Worm (Caenorhabditis elegans) whole organism, L4/young adult: ENCODE data around the gene set-13.

Source experiments
- W03F9.2 ChIP-seq: fragments of 150-350 bp; optimal IDR thresholded peaks from 2 replicates; lab custom pipeline; 2014; ENCODE audit warnings: missing biosample characterization, missing genetic modification characterization
- dao-5 ChIP-seq: sonication (generic microtip); optimal IDR thresholded peaks from 2 replicates; lab custom pipeline; 2016; ENCODE audit warnings: missing genotype, missing genetic modification characterization, moderate library complexity, missing compliant biosample characterization
- him-1 ChIP-seq: sonication (generic microtip); optimal IDR thresholded peaks from 2 replicates; lab custom pipeline; 2016; ENCODE audit warnings: missing genotype, missing genetic modification reagents, missing genetic modification characterization, missing compliant biosample characterization

Gene set-13

DNA sequence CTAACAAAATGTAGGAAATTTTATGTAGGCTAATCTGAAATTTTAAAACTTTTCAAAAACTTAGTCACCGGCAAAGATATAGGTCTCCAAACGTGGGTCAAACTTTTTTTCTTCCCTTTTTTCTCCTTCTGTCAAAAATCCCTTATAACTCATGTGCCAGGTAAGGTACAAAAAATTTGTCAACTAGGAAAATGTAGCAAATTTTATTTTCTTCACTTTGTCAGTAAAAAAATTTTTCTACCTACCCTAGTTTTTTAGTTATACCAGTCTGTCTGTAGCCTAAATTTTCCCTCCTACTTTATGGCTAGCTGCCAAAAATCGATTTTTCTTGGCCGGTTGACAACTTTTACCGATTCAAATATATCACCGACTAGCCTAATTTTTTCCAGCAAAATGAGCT, at the start of gene set-13:
set-13 (plus strand) TSS at position 301 of the 400 bp plus-strand sequence.
- TF ChIP-seq him-1 (tag; lab: Kevin White, UChicago) = no peak

DNA sequence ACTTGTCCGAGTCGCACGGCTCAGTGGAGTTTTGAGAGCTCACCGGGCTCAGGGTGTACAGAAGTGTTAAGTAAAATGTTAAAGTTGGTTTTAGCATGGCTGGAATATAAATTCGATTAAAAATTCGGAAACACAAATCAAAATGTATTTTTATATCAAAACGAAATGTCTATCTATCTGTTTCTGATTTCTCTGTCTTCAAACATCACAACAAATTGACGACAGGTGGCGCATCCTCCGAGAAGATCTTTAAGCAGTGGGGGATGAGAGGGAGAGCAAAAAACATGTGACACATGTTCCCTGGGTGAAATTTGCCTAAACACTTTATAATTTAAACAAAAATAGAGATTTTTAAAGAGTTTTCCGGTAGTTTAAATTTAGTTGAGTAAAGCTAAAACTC, 47.8 kb upstream of the set-13 start, which contains the start of gene F08D12.7:
F08D12.7 (minus strand) TSS at position 101 of the 400 bp plus-strand sequence.
- TF ChIP-seq him-1 (tag; lab: Kevin White, UChicago) = no peak
- no peak for TF ChIP-seq dao-5 (tag; lab: Kevin White, UChicago)
- no peak for TF ChIP-seq W03F9.2

DNA sequence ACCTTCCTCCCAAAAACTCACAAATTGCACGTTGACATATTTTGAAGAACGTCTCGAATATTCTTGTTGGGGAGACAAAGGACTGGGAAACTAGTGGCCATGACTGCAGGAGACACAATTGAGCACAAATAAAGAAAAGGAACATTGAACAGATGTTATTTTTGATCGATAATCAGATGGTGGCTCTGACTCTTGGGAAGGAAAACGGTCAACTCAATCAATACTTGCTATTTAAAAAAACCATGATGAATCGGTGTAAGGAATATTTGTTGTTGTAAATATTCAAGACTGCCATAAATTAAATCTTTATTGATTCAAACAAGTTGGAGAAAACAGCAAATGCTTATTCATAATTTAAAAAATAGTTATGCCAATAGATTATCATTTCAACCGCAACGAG, 46.0 kb upstream of the set-13 start, which contains the start of gene fbxb-105:
fbxb-105 (minus strand) TSS at position 101 of the 400 bp plus-strand sequence.
- no peak for TF ChIP-seq dao-5 (tag; lab: Kevin White, UChicago)
- no peak for TF ChIP-seq W03F9.2
- no peak for TF ChIP-seq him-1 (tag; lab: Kevin White, UChicago)

DNA sequence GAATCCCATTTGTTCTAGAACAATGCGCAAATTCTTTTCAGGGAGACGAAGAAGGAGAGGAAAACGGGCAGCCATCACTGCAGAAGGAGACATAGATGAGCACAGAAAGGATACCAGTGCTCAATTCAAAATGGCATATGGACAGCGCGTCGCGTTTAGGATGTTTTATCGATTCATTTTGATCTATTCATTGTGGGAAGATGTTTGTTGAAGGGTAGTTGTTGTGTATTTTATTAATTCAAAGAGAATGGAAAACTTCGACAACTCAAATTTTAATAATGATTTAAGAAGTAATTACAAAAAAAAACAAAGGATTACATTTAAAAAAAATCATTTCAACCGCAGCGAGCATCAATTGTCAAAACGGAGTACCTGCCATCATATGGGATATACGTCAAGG, 44.6 kb upstream of the set-13 start, which contains the start of gene sdz-10:
sdz-10 (minus strand) TSS at position 101 of the 400 bp plus-strand sequence.
- TF ChIP-seq W03F9.2 (no peak), dao-5 (tag; lab: Kevin White, UChicago) (no peak)

DNA sequence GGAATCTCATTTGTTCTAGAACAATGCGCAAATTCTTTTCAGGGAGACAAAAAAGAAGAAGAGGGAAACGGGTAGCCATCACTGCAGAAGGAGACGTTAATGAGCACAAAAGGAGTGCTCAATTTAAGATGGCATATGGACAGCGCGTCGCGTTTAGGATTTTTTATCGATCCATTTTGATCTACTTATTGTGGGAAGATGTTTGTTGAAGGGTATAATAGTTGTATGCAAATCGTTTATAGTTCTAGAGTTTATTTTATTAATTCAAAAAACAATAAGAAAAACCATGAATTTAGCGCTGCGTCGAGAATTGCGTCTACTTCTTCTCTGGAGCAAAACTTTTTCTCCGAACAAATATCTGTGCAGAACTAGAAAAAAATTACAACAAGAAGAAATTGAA, 43.2 kb upstream of the set-13 start, which contains the start of gene sdz-9:
sdz-9 (minus strand) TSS at position 101 of the 400 bp plus-strand sequence.
- TF ChIP-seq dao-5 (tag; lab: Kevin White, UChicago) (no peak), W03F9.2 (no peak), him-1 (tag; lab: Kevin White, UChicago) (no peak)

DNA sequence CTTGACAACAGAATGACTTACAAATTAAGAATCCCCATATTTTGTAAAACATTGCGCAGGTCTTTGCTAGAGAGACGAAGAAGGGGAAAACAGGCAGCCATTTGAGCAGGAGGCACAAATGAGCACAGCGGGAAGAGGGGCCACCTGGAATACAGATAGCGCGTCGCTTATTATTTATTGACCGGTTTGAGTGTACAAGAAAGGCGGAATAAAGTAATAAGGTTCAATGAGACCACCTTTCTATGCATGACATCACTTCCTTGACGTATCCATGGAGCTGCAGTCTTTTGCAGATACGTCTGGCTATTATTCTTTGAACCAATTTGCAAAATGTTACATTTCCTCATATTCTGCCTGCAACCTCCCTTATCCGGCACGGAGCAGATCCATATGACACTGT, 41.9 kb upstream of the set-13 start, which contains the start of gene fbxb-111:
fbxb-111 (minus strand) TSS at position 101 of the 400 bp plus-strand sequence.
- TF ChIP-seq him-1 (tag; lab: Kevin White, UChicago) = no peak
- no peak for TF ChIP-seq dao-5 (tag; lab: Kevin White, UChicago)
- no peak for TF ChIP-seq W03F9.2

DNA sequence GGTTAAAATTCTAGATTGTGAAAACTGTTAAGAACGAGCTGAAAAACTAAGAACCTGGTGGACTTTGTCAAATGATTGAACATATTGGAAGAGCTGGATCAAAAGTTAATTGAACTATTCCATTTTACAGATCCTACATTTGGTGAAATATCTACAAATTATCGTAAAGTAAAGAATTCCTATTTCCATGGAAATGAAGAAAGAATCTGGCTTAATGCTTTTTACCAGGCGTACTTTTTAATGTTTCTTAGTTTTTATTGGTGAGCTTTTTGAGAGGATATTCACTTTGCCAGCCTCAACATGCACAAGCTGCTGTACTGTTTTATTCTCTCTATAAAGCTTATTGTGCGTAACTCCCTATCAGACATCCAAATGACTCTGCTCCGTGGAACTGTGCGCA, 38.9 kb upstream of the set-13 start, which contains the start of gene F08D12.4:
F08D12.4 (plus strand) TSS at position 301 of the 400 bp plus-strand sequence.
- TF ChIP-seq dao-5 (tag; lab: Kevin White, UChicago) (no peak), him-1 (tag; lab: Kevin White, UChicago) (no peak), W03F9.2 (no peak)

DNA sequence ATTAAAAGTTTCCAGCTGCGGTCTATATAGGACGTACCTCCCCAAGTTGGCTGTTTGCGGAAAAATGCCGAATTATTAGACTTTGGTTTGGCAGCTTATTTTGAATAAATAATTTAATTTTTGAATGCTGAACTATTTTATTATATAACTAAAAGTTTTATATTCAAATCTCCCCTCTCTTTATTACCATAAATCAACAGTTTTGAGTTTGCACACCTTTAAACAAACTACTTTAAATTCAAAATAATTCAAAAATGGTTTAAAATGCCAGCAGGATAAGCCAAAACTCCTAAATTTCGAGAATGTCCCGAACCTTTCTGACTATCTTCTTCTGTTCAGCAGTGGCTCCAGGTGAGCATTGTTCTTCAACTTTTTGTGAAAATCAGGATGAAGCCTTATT, 37.5 kb upstream of the set-13 start, which contains the start of gene F08D12.3:
F08D12.3 (plus strand) TSS at position 301 of the 400 bp plus-strand sequence.
- TF ChIP-seq dao-5 (tag; lab: Kevin White, UChicago) = no peak
- TF ChIP-seq him-1 (tag; lab: Kevin White, UChicago) = no peak
- no peak for TF ChIP-seq W03F9.2

DNA sequence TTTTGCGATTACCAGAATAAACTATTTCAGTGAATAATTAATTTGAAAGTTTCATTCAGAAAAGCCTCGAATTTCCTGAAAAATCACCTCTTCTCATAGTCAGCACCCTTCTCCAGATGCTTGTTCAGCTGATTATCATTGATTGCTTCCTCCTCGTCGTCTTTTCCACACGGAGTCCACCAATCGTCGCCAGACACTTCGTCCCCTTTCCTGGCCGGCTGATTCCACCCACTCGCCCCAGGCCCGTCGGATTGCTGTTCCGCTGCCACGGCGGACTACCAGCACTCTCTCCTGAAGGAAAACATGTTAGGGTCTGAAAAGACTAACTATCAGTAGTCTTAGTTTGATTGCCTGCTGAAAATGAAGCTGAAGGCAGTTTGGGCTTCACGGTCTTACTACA, 36.0 kb upstream of the set-13 start:
- TF ChIP-seq W03F9.2 (no peak), dao-5 (tag; lab: Kevin White, UChicago) (no peak), him-1 (tag; lab: Kevin White, UChicago) (no peak)

DNA sequence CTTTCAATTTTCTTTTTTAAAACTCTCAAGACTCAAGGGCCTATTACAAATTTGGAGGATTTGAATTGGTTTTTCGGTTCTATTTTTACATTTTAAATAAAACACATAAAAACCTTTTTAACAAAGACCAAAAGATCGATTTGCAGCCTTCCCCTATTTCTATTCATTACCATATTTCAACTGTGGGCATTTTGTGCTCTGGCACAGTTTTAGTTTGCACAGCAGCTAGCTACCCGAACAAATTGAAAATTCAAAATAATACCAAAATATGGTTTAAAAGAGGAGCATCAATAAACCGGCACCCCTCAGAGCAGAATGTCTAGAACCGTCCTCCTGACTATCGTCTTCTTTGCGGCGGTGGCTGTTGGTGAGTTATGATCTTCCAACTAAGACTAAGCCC, 35.4 kb upstream of the set-13 start, which contains the start of gene F08D12.2:
F08D12.2 (plus strand) TSS at position 301 of the 400 bp plus-strand sequence.
- TF ChIP-seq dao-5 (tag; lab: Kevin White, UChicago) (no peak), him-1 (tag; lab: Kevin White, UChicago) (no peak), W03F9.2 (no peak)

DNA sequence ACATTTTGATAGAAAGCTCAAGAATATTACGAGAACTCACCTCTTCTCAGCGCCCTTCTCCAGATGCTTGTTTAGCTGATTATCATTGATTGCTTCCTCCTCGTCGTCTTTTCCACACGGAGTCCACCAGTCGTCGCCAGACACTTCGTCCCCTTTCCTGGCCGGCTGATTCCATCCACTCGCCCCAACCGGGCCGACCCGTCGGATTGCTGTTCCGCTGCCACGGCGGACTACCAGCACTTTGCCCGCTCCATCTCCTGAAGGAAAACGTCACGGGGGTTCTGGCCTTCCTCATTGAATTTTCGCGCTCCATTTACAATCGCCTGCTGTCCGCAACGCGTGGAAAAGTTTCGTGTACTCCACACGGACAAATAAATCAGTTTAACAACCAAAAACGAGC, 33.4 kb upstream of the set-13 start:
- TF ChIP-seq him-1 (tag; lab: Kevin White, UChicago) (no peak), W03F9.2 (no peak), dao-5 (tag; lab: Kevin White, UChicago) (no peak)

DNA sequence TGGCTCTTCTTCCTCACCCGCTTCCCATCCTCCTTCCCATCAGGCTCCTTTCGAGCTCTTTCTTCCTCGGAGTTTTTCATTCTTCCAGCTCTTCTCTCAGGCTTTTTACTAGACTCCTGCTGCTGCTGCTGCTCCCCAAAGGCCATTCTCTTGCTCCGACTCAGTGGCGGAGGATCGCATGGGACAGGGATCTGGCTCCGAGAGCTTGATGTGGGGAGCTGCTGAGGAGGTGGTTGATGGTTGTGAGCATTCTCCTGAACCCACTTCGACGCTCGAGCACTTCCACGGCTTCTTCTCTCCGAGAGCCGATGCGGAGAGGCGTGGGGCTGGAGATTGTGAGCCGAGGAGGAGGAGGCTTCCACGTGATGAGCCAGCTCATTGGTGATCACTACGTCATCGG, 31.0 kb upstream of the set-13 start:
- TF ChIP-seq him-1 (tag; lab: Kevin White, UChicago) = no peak
- TF ChIP-seq W03F9.2 = no peak
- TF ChIP-seq dao-5 (tag; lab: Kevin White, UChicago) = no peak

DNA sequence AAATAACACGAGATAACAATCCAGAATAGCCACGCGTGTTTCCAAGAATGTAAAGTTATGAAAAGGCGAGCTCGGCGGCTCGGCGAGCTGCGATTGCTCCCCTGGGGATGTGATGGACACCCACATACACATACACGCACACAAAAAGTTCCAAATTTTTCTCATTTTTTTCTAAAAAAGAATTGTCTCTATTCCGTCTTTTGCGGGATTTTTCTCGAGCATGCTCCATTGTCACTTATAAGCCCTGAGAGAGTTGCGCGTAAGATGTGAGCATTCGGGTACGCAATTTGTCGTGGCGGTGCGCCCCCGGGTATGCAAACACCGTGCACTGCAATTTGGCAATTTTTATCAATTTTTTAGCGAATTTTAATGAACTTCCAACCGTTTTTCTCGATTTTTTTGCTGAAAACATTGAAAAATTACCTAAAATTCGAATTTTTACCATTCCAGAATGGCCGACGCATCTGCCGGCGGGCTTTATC, 29.7 kb upstream of the set-13 start, which contains the start of the genes F08D12.12 and srpa-72:
F08D12.12 (minus strand) TSS at position 51 of the 482 bp plus-strand sequence.
srpa-72 (plus strand) TSS at position 451 of the 482 bp plus-strand sequence.
- no peak for TF ChIP-seq dao-5 (tag; lab: Kevin White, UChicago)
- no peak for TF ChIP-seq him-1 (tag; lab: Kevin White, UChicago)
- no peak for TF ChIP-seq W03F9.2

DNA sequence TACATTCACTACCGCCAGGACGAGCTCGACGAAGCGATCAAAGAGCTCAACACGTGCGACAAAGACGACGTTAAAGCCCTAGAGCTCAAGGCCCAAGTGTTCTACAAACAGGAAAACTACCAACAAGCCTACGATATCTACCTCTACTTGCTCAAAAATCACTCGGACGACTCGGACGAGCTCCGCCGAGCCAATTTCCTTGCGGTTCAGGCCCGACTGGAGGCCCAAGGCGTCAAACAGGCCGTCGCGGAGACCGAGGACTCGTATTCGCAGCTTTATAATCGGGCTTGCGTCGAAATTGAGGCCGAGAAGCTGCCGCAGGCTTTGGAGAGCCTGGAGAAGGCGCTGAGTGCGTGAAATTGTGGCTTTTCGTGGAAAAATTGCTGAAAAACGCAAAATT, 28.9 kb upstream of the set-13 start:
- TF ChIP-seq dao-5 (tag; lab: Kevin White, UChicago) (no peak), W03F9.2 (no peak), him-1 (tag; lab: Kevin White, UChicago) (no peak)

DNA sequence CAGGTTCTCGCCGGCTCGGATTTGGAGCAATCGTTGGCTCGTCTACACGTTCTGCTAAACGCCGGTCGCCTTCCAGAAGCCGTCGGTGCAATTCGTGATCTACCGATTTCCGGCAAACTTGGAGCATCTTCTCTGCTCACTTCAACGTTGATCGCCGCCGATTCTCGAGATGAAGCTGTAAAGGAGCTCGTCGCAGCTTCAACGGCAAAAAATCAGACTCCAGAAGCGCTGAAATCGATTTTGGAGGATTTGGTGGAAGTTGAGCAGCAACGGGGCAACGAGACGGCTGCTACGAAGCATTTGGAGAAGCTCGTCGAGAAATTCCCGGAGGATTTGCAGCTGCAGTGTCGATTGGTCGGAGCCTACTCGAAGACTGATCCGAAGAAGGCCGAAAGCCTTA, 25.1 kb upstream of the set-13 start:
- no peak for TF ChIP-seq W03F9.2
- no peak for TF ChIP-seq him-1 (tag; lab: Kevin White, UChicago)
- no peak for TF ChIP-seq dao-5 (tag; lab: Kevin White, UChicago)
